Fruit fly (Drosophila melanogaster) whole organism, embryonic: ENCODE data around the gene CG7379.

Experiments
- ATbp ChIP-seq: fragments of 200-800 bp; sonication (Bioruptor generic); optimal IDR thresholded peaks from 2 replicates; lab custom pipeline; 2017; ENCODE audit warnings: missing biosample characterization, mild to moderate bottlenecking, missing genetic modification characterization, missing genetic modification reagents
- CG15479 ChIP-seq: fragments of 200-800 bp; sonication (Bioruptor generic); optimal IDR thresholded peaks from 3 replicates; lab custom pipeline; 2019; ENCODE audit warnings: missing biosample characterization, mild to moderate bottlenecking, missing genetic modification characterization, moderate library complexity
- CG15696 ChIP-seq: fragments of 200-800 bp; sonication (Bioruptor generic); optimal IDR thresholded peaks from 2 replicates; lab custom pipeline; 2019; ENCODE audit warnings: missing biosample characterization, mild to moderate bottlenecking, missing genetic modification characterization, moderate library complexity
- CG30431 ChIP-seq: fragments of 200-800 bp; sonication (Bioruptor generic); optimal IDR thresholded peaks from 2 replicates; lab custom pipeline; 2017; ENCODE audit warnings: missing biosample characterization, missing genetic modification characterization
- CG6272 ChIP-seq: fragments of 200-800 bp; sonication (Bioruptor generic); IDR thresholded peaks from 2 replicates; pipeline ENCODE4 v1.3.6; 2022; ENCODE audit warnings: missing biosample characterization, missing genetic modification characterization
- CG9609 ChIP-seq: fragments of 200-800 bp; sonication (Bioruptor generic); optimal IDR thresholded peaks from 3 replicates; lab custom pipeline; 2016; ENCODE audit warnings: missing biosample characterization, missing genetic modification characterization
- CTCF ChIP-seq: fragments of 200-800 bp; sonication (Bioruptor generic); optimal IDR thresholded peaks from 2 replicates; lab custom pipeline; 2017; ENCODE audit warnings: missing biosample characterization, mild to moderate bottlenecking, missing genetic modification characterization, moderate library complexity
- bab2 ChIP-seq: fragments of 200-800 bp; sonication (Bioruptor generic); optimal IDR thresholded peaks from 2 replicates; lab custom pipeline; 2016; ENCODE audit warnings: missing biosample characterization, missing genetic modification characterization
- br ChIP-seq: fragments of >200 bp; optimal IDR thresholded peaks from 2 replicates; lab custom pipeline; 2017
- caup ChIP-seq: fragments of 200-800 bp; sonication (Bioruptor generic); optimal IDR thresholded peaks from 3 replicates; lab custom pipeline; 2017; ENCODE audit warnings: missing biosample characterization, mild to moderate bottlenecking, missing genetic modification characterization, moderate library complexity; ENCODE audit not compliant: severe bottlenecking
- kay ChIP-seq: fragments of 200-800 bp; sonication (Bioruptor generic); optimal IDR thresholded peaks from 2 replicates; lab custom pipeline; 2016; ENCODE audit warnings: missing biosample characterization, missing genetic modification characterization
- trh ChIP-seq: fragments of 200-800 bp; sonication (Bioruptor generic); optimal IDR thresholded peaks from 2 replicates; lab custom pipeline; 2016; ENCODE audit warnings: missing biosample characterization, missing genetic modification characterization

- TF ChIP-seq caup (GFP tag; lab: Kevin White, UChicago) (no peak), trh (GFP tag; lab: Kevin White, UChicago) (no peak), CG15696 (tag; lab: Kevin White, UChicago) (no peak), bab2 (GFP tag; lab: Kevin White, UChicago) (no peak), kay (GFP tag; lab: Kevin White, UChicago) (no peak), CG15479 (GFP tag; lab: Kevin White, UChicago) (no peak), CG6272 (GFP tag; lab: Robert Waterston, UW) (no peak), ATbp (GFP tag; lab: Kevin White, UChicago) (no peak), CTCF (GFP tag; lab: Kevin White, UChicago) (no peak), CG9609 (GFP tag; lab: Kevin White, UChicago) (no peak), CG30431 (no peak), br (lab: Kevin White, UChicago) (no peak)
These were observed 29.0 kb upstream of the CG7379 start for dm6 chr3R:17827038-17827616.
